Worm (Caenorhabditis elegans) whole organism, midembryonic: ENCODE results near the gene F07F6.8.

Experiments used
- T22C8.4 ChIP-seq: fragments of 200-800 bp; sonication (Bioruptor generic); IDR thresholded peaks from 2 replicates; pipeline ENCODE4 v1.3.6; 2022; ENCODE audit warnings: missing genetic modification characterization, missing compliant biosample characterization
- cog-1 ChIP-seq: sonication (generic microtip); optimal IDR thresholded peaks from 2 replicates; lab custom pipeline; 2016; ENCODE audit warnings: missing genetic modification characterization, missing compliant biosample characterization
- flt-1 ChIP-seq: fragments of 200-800 bp; sonication (Bioruptor generic); IDR thresholded peaks from 2 replicates; pipeline ENCODE4 v1.3.6; 2022; ENCODE audit warnings: missing genetic modification characterization, missing compliant biosample characterization
- med-1 ChIP-seq: sonication (generic microtip); optimal IDR thresholded peaks from 2 replicates; lab custom pipeline; 2017; ENCODE audit warnings: missing genetic modification characterization, mild to moderate bottlenecking, missing compliant biosample characterization, antibody characterized with exemption, missing genetic modification reagents; ENCODE audit not compliant: insufficient read depth
- ref-1 ChIP-seq: fragments of 200-800 bp; sonication (Bioruptor generic); conservative IDR thresholded peaks from 2 replicates; pipeline ENCODE4 v1.3.6; 2022; ENCODE audit warnings: missing genetic modification reagents, missing genetic modification characterization, missing compliant biosample characterization
- tab-1 ChIP-seq: fragments of 200-800 bp; sonication (Bioruptor generic); IDR thresholded peaks from 2 replicates; pipeline ENCODE4 v1.3.6; 2022; ENCODE audit warnings: missing genetic modification characterization, missing compliant biosample characterization

DNA sequence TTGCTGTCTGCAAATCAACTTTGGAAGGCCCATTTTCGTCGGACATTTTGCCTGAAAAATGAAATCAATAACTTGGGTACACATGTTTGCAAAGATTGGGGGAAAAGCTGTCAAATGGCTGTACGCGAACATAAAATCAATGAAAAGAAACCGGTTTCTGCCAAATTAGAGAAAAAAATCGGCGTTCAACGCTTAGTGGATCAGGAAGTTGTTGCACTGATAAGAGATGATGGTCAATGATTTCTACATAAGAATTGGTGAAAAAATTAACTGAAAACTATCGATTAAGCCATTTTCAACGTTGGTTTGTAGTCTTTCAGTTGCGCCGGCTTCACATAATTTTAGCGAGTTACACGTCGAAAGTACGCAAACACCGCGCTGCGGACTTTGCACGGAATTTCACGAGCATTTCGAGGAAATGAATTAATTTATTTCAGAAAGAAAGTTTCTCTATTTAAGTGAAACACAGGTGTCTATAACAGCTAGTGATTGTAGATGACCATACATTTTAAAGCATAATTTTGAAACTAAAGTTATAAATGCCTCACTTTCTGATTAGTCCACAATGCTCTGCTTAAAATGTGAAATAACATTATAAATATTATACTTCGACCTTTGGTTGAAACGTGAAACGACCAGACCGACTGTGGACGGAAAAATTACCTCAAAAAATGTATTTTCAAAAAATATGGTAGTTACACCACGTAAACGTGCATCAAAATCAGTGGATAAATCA, 4.2 kb upstream of the F07F6.8 start, which contains the start of the genes F07F6.4 and F07F6.2:
- TF ChIP-seq ref-1 (GFP tag; lab: Robert Waterston, UW), result no peak
- TF ChIP-seq T22C8.4 (GFP tag; lab: Robert Waterston, UW), result no peak
- no peak for TF ChIP-seq flt-1 (GFP tag; lab: Robert Waterston, UW)
- no peak for TF ChIP-seq cog-1 (tag; lab: Kevin White, UChicago)
- no peak for TF ChIP-seq med-1 (GFP tag; lab: Kevin White, UChicago)
- TF ChIP-seq tab-1 (GFP tag; lab: Robert Waterston, UW), result no peak
